Worm (Caenorhabditis elegans) whole organism, mixed stage, embryonic: ENCODE data around the gene dpy-19.

Experiments
- M03D4.4 ChIP-seq: sonication (generic microtip); optimal IDR thresholded peaks from 2 replicates; lab custom pipeline; 2017; ENCODE audit warnings: mild to moderate bottlenecking, missing genetic modification characterization, missing compliant biosample characterization
- bed-3 ChIP-seq: fragments of 200-800 bp; sonication (Bioruptor generic); optimal IDR thresholded peaks from 3 replicates; lab custom pipeline; 2018; ENCODE audit warnings: mild to moderate bottlenecking, missing genetic modification characterization, moderate library complexity, missing compliant biosample characterization
- blmp-1 ChIP-seq: fragments of 150-350 bp; optimal IDR thresholded peaks from 2 replicates; lab custom pipeline; 2014; ENCODE audit warnings: missing biosample characterization, missing genetic modification characterization
- ceh-39 ChIP-seq: fragments of 150-350 bp; optimal IDR thresholded peaks from 2 replicates; lab custom pipeline; 2014; ENCODE audit warnings: missing biosample characterization, missing genetic modification characterization
- ces-1 ChIP-seq: fragments of 150-350 bp; optimal IDR thresholded peaks from 2 replicates; lab custom pipeline; 2014; ENCODE audit warnings: missing biosample characterization, missing genetic modification reagents, missing genetic modification characterization
- cnd-1 ChIP-seq: fragments of 200-800 bp; sonication (Bioruptor generic); optimal IDR thresholded peaks from 2 replicates; lab custom pipeline; 2018; ENCODE audit warnings: mild to moderate bottlenecking, missing genetic modification characterization, missing compliant biosample characterization
- drap-1 ChIP-seq: fragments of 200-800 bp; sonication (Bioruptor generic); optimal IDR thresholded peaks from 3 replicates; lab custom pipeline; 2018; ENCODE audit warnings: mild to moderate bottlenecking, missing genetic modification characterization, missing compliant biosample characterization
- elt-1 ChIP-seq: sonication (generic microtip); optimal IDR thresholded peaks from 2 replicates; lab custom pipeline; 2017; ENCODE audit warnings: missing genetic modification characterization, mild to moderate bottlenecking, missing compliant biosample characterization, antibody characterized with exemption, moderate library complexity, borderline replicate concordance; ENCODE audit not compliant: insufficient read depth
- elt-3 ChIP-seq: fragments of 150-350 bp; optimal IDR thresholded peaks from 2 replicates; lab custom pipeline; 2014; ENCODE audit warnings: missing biosample characterization, missing genetic modification characterization
- flh-1 ChIP-seq: fragments of 200-800 bp; sonication (Bioruptor generic); optimal IDR thresholded peaks from 2 replicates; lab custom pipeline; 2018; ENCODE audit warnings: mild to moderate bottlenecking, missing genetic modification characterization, moderate library complexity, missing compliant biosample characterization
- ham-2 ChIP-seq: fragments of 200-800 bp; sonication (Bioruptor generic); optimal IDR thresholded peaks from 2 replicates; lab custom pipeline; 2018; ENCODE audit warnings: mild to moderate bottlenecking, missing genetic modification characterization, missing compliant biosample characterization
- lin-13 ChIP-seq: fragments of 150-350 bp; optimal IDR thresholded peaks from 2 replicates; lab custom pipeline; 2014; ENCODE audit warnings: missing biosample characterization, missing genetic modification characterization
- lin-32 ChIP-seq: fragments of 200-800 bp; sonication (Bioruptor generic); optimal IDR thresholded peaks from 2 replicates; lab custom pipeline; 2018; ENCODE audit warnings: mild to moderate bottlenecking, missing genetic modification characterization, missing compliant biosample characterization
- lsy-2 ChIP-seq: fragments of 150-350 bp; optimal IDR thresholded peaks from 2 replicates; lab custom pipeline; 2014; ENCODE audit warnings: missing biosample characterization, missing genetic modification characterization
- mab-5 ChIP-seq: fragments of 150-350 bp; optimal IDR thresholded peaks from 2 replicates; lab custom pipeline; 2014; ENCODE audit warnings: missing biosample characterization, missing genetic modification characterization
- mep-1 ChIP-seq: fragments of 150-350 bp; optimal IDR thresholded peaks from 2 replicates; lab custom pipeline; 2017; ENCODE audit warnings: missing biosample characterization, missing genetic modification reagents, missing genetic modification characterization, inconsistent platforms
- mls-2 ChIP-seq: sonication (generic microtip); optimal IDR thresholded peaks from 2 replicates; lab custom pipeline; 2016; ENCODE audit warnings: mild to moderate bottlenecking, missing genetic modification characterization, moderate library complexity, missing compliant biosample characterization
- nhr-12 ChIP-seq: fragments of 150-350 bp; optimal IDR thresholded peaks from 2 replicates; lab custom pipeline; 2014; ENCODE audit warnings: missing biosample characterization, missing genetic modification characterization
- nhr-2 ChIP-seq: fragments of 150-350 bp; optimal IDR thresholded peaks from 2 replicates; lab custom pipeline; 2014; ENCODE audit warnings: missing biosample characterization, missing genetic modification characterization
- nhr-237 ChIP-seq: fragments of 150-350 bp; optimal IDR thresholded peaks from 2 replicates; lab custom pipeline; 2014; ENCODE audit warnings: missing biosample characterization, missing genetic modification characterization
- nhr-28 ChIP-seq: fragments of 150-350 bp; optimal IDR thresholded peaks from 2 replicates; lab custom pipeline; 2014; ENCODE audit warnings: missing biosample characterization, missing genetic modification characterization
- nhr-76 ChIP-seq: sonication (generic microtip); optimal IDR thresholded peaks from 2 replicates; lab custom pipeline; 2017; ENCODE audit warnings: missing biosample characterization, missing genetic modification characterization
- pha-4 ChIP-seq: fragments of 150-350 bp; optimal IDR thresholded peaks from 2 replicates; lab custom pipeline; 2018; ENCODE audit warnings: missing biosample characterization, missing genetic modification reagents, missing genetic modification characterization
- snpc-4 ChIP-seq: fragments of 150-350 bp; optimal IDR thresholded peaks from 2 replicates; lab custom pipeline; 2014; ENCODE audit warnings: missing biosample characterization, missing genetic modification characterization
- tbx-8 ChIP-seq: fragments of 200-800 bp; sonication (Bioruptor generic); optimal IDR thresholded peaks from 2 replicates; lab custom pipeline; 2018; ENCODE audit warnings: mild to moderate bottlenecking, missing genetic modification characterization, moderate library complexity, missing compliant biosample characterization
- unc-120 ChIP-seq: sonication (generic microtip); optimal IDR thresholded peaks from 2 replicates; lab custom pipeline; 2017; ENCODE audit warnings: missing genetic modification characterization, missing compliant biosample characterization; ENCODE audit not compliant: poor library complexity, severe bottlenecking
- unc-39 ChIP-seq: fragments of 150-350 bp; optimal IDR thresholded peaks from 2 replicates; lab custom pipeline; 2014; ENCODE audit warnings: missing biosample characterization, missing genetic modification characterization
- unc-62 ChIP-seq: fragments of 150-350 bp; optimal IDR thresholded peaks from 2 replicates; lab custom pipeline; 2014; ENCODE audit warnings: missing biosample characterization, missing genetic modification reagents, missing genetic modification characterization
- zip-8 ChIP-seq: fragments of 150-350 bp; optimal IDR thresholded peaks from 2 replicates; lab custom pipeline; 2014; ENCODE audit warnings: missing biosample characterization, missing genetic modification characterization
- ztf-11 ChIP-seq: fragments of 150-350 bp; optimal IDR thresholded peaks from 2 replicates; lab custom pipeline; 2014; ENCODE audit warnings: missing biosample characterization, missing genetic modification characterization

Gene dpy-19

DNA sequence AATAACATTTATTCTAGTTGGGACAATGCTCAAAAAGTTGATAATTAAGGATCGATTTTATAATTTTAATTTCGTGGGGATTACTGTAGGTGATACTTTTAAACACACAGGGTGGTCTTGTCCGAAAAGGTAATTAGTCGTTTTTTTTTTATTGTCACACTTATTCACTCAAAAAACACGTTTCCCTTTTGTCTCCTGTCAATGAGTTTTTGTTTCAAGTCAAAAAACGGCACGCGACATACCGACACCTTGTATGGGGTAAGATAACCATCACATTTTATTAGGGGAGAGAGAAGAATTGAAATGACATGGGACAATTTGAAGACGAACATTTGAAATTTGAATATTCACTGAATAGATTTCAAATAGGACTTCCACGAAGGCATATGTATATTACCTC, 42.2 kb downstream of the dpy-19 start:
- TF ChIP-seq unc-120, result no peak
- TF ChIP-seq M03D4.4 (tag; lab: Kevin White, UChicago), result no peak
- no peak for TF ChIP-seq nhr-2 (tag; lab: Kevin White, UChicago)
- no peak for TF ChIP-seq elt-1
- no peak for TF ChIP-seq bed-3 (GFP tag; lab: Kevin White, UChicago)
- TF ChIP-seq cnd-1 (tag; lab: Kevin White, UChicago), result no peak
- no peak for TF ChIP-seq nhr-28 (tag; lab: Kevin White, UChicago)
- no peak for TF ChIP-seq nhr-237
- TF ChIP-seq flh-1 (GFP tag; lab: Kevin White, UChicago), result no peak
- no peak for TF ChIP-seq drap-1 (GFP tag; lab: Kevin White, UChicago)
- TF ChIP-seq blmp-1 (tag; lab: Kevin White, UChicago), result no peak
- TF ChIP-seq lin-13 (tag; lab: Kevin White, UChicago), result no peak
- TF ChIP-seq mab-5 (tag; lab: Kevin White, UChicago), result no peak
- no peak for TF ChIP-seq mep-1 (tag; lab: Kevin White, UChicago)
- no peak for TF ChIP-seq lin-32
- no peak for TF ChIP-seq ztf-11 (tag; lab: Kevin White, UChicago)

DNA sequence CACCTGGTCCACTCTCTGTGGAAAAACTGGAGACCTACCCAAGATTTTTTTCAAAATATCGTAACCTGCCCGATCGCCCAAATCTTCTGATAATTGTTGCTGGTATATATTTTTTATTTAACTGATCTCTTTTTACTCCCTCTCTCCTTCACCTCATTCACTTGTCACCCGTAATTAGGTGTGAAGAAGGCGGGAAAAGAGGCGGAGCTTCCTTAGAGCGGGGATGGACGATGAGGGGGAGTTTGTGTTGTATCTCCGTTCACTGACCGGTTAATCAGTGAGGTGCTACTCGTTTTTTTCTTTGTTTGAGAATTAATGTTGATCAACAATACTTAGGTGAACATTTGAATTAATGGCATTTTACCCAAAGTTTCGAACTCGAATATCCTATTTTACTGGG, 44.8 kb downstream of the dpy-19 start, which contains the start of gene ceh-16:
Gene ceh-16, plus strand, starts transcription at position 301 of the 400 bp plus-strand sequence.
- TF ChIP-seq ztf-11 (tag; lab: Kevin White, UChicago) (no peak), nhr-2 (tag; lab: Kevin White, UChicago) (peak; percentile 76)

DNA sequence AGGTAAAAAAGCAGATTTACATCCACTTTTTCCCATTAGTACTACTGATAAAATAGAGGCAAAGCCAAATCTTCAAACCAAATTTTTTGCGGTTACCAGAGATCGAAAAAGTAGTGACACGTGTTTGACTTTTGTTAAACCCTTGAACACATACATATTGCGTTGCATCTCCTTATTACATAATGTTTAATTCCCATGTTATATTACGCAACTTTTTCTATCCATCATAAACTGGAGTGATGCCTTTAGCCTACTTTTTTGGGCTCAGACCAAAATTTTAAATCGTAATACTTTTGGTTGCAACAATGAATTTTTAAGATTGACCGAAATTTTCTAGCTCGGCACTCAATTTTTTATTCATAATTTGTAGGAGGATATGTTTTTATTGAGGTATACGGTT, 45.3 kb downstream of the dpy-19 start:
- TF ChIP-seq lin-32, result no peak
- TF ChIP-seq elt-3, result no peak
- TF ChIP-seq lsy-2 (tag; lab: Kevin White, UChicago), result no peak
- no peak for TF ChIP-seq cnd-1 (tag; lab: Kevin White, UChicago)
- TF ChIP-seq zip-8 (tag; lab: Kevin White, UChicago), result peak; percentile 92
- TF ChIP-seq ces-1 (GFP tag; lab: Kevin White, UChicago), result no peak
- no peak for TF ChIP-seq mls-2
- TF ChIP-seq snpc-4 (tag; lab: Kevin White, UChicago), result no peak
- TF ChIP-seq ham-2, result no peak
- no peak for TF ChIP-seq flh-1 (GFP tag; lab: Kevin White, UChicago)
- no peak for TF ChIP-seq ceh-39 (tag; lab: Kevin White, UChicago)
- peak; percentile 36 for TF ChIP-seq nhr-2 (tag; lab: Kevin White, UChicago)

DNA sequence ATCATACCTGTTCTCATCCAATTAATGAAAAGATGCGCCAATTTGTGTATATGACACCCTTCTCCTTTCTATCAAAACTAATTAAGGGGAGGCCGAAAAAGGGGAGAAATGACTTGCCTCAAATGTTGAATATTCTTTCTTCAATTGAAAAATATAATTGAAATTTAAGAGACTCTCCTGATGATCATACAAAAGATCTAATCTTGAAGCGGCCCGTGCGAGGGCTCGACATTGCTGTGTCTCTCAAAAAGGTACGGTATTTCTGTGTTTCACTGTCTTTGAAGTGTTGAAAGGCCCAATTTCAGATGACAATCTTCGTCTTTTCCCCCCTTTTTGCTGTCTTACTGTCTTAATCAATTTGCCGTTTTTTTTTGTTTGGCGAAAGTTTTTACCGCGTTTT, 46.3 kb downstream of the dpy-19 start:
- TF ChIP-seq elt-1 (peak; percentile 37), mls-2 (no peak), lsy-2 (tag; lab: Kevin White, UChicago) (peak; percentile 13)

DNA sequence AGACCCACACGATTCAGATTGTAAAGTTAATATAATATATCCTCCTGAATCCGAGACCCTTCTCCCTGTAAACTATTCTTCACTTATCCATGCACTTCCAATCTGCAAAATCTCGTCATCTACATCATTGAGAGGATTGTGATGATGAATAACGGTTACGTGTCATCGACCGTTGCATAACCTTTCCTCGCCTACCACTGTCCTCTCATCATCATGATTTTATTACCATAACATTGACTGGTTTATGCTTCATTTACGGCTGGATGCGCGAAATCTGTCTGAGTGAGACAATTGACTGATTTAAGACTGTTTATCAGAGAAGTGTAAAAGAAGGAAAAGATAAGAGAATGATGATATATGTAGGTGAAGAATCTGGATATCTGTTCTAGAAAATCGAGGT, 47.0 kb downstream of the dpy-19 start:
- peak; percentile 49 for TF ChIP-seq unc-62 (GFP tag; lab: Kevin White, UChicago)
- peak; percentile 19 for TF ChIP-seq elt-1
- no peak for TF ChIP-seq nhr-237
- no peak for TF ChIP-seq mep-1 (tag; lab: Kevin White, UChicago)
- no peak for TF ChIP-seq snpc-4 (tag; lab: Kevin White, UChicago)
- no peak for TF ChIP-seq nhr-28 (tag; lab: Kevin White, UChicago)
- no peak for TF ChIP-seq drap-1 (GFP tag; lab: Kevin White, UChicago)
- TF ChIP-seq unc-39, result no peak
- no peak for TF ChIP-seq M03D4.4 (tag; lab: Kevin White, UChicago)
- no peak for TF ChIP-seq nhr-12 (tag; lab: Kevin White, UChicago)
- no peak for TF ChIP-seq cnd-1 (tag; lab: Kevin White, UChicago)
- TF ChIP-seq lin-13 (tag; lab: Kevin White, UChicago), result no peak
- TF ChIP-seq lin-32, result no peak
- TF ChIP-seq blmp-1 (tag; lab: Kevin White, UChicago), result no peak
- TF ChIP-seq mls-2, result no peak
- TF ChIP-seq lsy-2 (tag; lab: Kevin White, UChicago), result no peak
- TF ChIP-seq zip-8 (tag; lab: Kevin White, UChicago), result no peak
- TF ChIP-seq nhr-76 (tag; lab: Kevin White, UChicago), result no peak
- TF ChIP-seq tbx-8, result no peak
- TF ChIP-seq nhr-2 (tag; lab: Kevin White, UChicago), result peak; percentile 91
- TF ChIP-seq mab-5 (tag; lab: Kevin White, UChicago), result no peak

DNA sequence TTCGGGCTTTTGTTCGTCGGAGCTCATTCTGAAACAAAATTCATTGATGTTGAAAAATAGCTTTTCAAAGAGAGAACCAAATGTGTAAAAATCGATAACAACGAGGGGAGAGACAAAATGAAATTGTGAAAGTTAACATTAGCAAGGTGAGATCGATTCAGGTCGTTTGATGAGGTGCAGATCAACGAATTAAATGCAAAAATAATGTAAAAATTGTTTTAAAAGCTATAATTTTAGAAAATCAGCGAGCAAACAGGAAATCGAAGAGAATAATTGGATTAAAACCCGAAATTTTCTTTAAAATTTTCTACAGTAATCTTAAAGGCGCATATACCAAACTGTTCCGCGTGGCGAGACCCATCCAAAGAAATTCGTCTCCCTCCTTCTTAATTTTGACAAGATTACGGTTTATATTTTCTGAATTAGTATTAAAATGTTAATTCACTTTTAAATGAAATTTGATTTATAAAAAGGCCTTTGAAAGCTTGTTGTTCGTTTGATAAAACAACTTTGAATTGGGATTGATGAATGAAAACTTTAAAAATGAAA, 48.8 kb downstream of the dpy-19 start, which contains the start of gene C13G5.2:
Gene C13G5.2, minus strand, starts transcription at position 51 of the 549 bp plus-strand sequence.
- TF ChIP-seq ces-1 (GFP tag; lab: Kevin White, UChicago) (no peak), elt-3 (no peak), cnd-1 (tag; lab: Kevin White, UChicago) (no peak), elt-1 (no peak), tbx-8 (no peak), pha-4 (tag; lab: Kevin White, UChicago) (no peak)
